Fruit fly (Drosophila melanogaster): ENCODE measurements around the gene CG5895.

The CG5895 gene

DNA sequence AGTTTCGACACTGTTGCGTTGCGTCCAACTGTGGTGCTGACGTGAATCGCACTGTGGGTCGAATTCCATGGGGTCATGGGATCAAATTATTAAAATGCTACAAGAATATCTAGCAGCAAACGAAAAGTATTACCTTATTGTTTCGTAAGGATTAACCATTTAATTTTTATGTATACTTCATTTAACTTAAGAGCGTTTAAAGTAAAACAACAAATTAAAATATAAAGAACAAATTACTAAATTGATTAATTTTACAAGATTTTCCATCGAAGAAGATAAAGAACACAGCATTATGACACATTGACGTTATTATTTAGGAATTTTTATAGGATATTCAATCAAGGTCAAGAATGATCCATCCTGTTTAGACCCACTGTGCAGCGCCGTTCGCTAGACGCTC lies 18.8 kb downstream of the CG5895 start (continued):
- TF ChIP-seq sens-2 (GFP tag; IDR thresholded peaks at IDR 0.05) (no peak), pros (GFP tag; optimal IDR thresholded peaks at IDR 0.05) (no peak), sob (GFP tag; IDR thresholded peaks at IDR 0.05) (no peak), CG15269 (tag; optimal IDR thresholded peaks at IDR 0.05) (peak; percentile 68), CG31441 (GFP tag; IDR thresholded peaks at IDR 0.05) (peak; percentile 75), CG16813 (GFP tag; IDR thresholded peaks at IDR 0.05; ENCODE audit: partially characterized antibody) (no peak), pzg (GFP tag; optimal IDR thresholded peaks at IDR 0.05) (no peak), Jarid2 (GFP tag; optimal IDR thresholded peaks at IDR 0.05) (no peak), stc (GFP tag; IDR thresholded peaks at IDR 0.05) (peak; percentile 26; the same call in 1 of the 2 replicates), CG14965 (GFP tag; optimal IDR thresholded peaks at IDR 0.05; ENCODE audit: borderline replicate concordance) (no peak), NC2α (GFP tag; optimal IDR thresholded peaks at IDR 0.05) (no peak), Nf-YB (GFP tag; optimal IDR thresholded peaks at IDR 0.05) (no peak), Atf3 (GFP tag; optimal IDR thresholded peaks at IDR 0.05) (no peak), CG15073 (GFP tag; optimal IDR thresholded peaks at IDR 0.05) (no peak), hth (optimal IDR thresholded peaks at IDR 0.05) (no peak), Nf-YC (tag; optimal IDR thresholded peaks at IDR 0.05) (peak; percentile 40), kni (GFP tag; optimal IDR thresholded peaks at IDR 0.05) (no peak), dm (GFP tag; optimal IDR thresholded peaks at IDR 0.05) (no peak), NFAT (GFP tag; IDR thresholded peaks at IDR 0.05) (no peak), trh (GFP tag; optimal IDR thresholded peaks at IDR 0.05) (no peak), lola (GFP tag; optimal IDR thresholded peaks at IDR 0.05) (peak in 1 of 3 experiments; percentile 35), ATbp (GFP tag; optimal IDR thresholded peaks at IDR 0.05) (peak; percentile 35), Rx (GFP tag; IDR thresholded peaks at IDR 0.05) (no peak), CG1603 (tag; optimal IDR thresholded peaks at IDR 0.05) (no peak), CG6272 (GFP tag; IDR thresholded peaks at IDR 0.05) (no peak), Neu2 (GFP tag; optimal IDR thresholded peaks at IDR 0.05; ENCODE audit: borderline replicate concordance) (no peak), CG11504 (tag; optimal IDR thresholded peaks at IDR 0.05) (peak; percentile 76), CG11398 (GFP tag; optimal IDR thresholded peaks at IDR 0.05) (no peak), maf-S (GFP tag; optimal IDR thresholded peaks at IDR 0.05) (no peak), CG4404 (GFP tag; IDR thresholded peaks at IDR 0.05) (no peak), fd96Cb (tag; optimal IDR thresholded peaks at IDR 0.05) (peak; percentile 51), gfzf (GFP tag; optimal IDR thresholded peaks at IDR 0.05) (no peak), CG4617 (GFP tag; optimal IDR thresholded peaks at IDR 0.05; ENCODE audit: borderline replicate concordance) (no peak), CG5180 (GFP tag; optimal IDR thresholded peaks at IDR 0.05) (peak; percentile 17), Ets65A (GFP tag) (peak; percentile 58), psq (GFP tag; optimal IDR thresholded peaks at IDR 0.05) (no peak), CG13894 (tag; optimal IDR thresholded peaks at IDR 0.05) (no peak), Side (GFP tag; optimal IDR thresholded peaks at IDR 0.05) (no peak), MBD-R2 (GFP tag; IDR thresholded peaks at IDR 0.05) (no peak), salm (tag; optimal IDR thresholded peaks at IDR 0.05) (no peak), schlank (tag; optimal IDR thresholded peaks at IDR 0.05) (no peak), Atf6 (GFP tag; IDR thresholded peaks at IDR 0.05) (peak; percentile 11; the same call in 1 of the 2 replicates), Dip3 (GFP tag; optimal IDR thresholded peaks at IDR 0.05) (no peak), CG8478 (optimal IDR thresholded peaks at IDR 0.05) (no peak), CG9817 (tag; optimal IDR thresholded peaks at IDR 0.05) (no peak), CG9609 (GFP tag; optimal IDR thresholded peaks at IDR 0.05) (no peak), eve (GFP tag; optimal IDR thresholded peaks at IDR 0.05) (no peak), sens (GFP tag) (peak; percentile 75), pan (optimal IDR thresholded peaks at IDR 0.05) (no peak), pan (GFP tag; optimal IDR thresholded peaks at IDR 0.05 in 1 of 2, IDR thresholded peaks at IDR 0.05 in 1 of 2) (peak in 1 of 2 experiments; percentile 71), HmgD (GFP tag; optimal IDR thresholded peaks at IDR 0.05) (no peak), TFAM (GFP tag; optimal IDR thresholded peaks at IDR 0.05) (no peak)
